Worm (Caenorhabditis elegans) whole organism, L2 larva: ENCODE measurements around the gene F42G2.7.

ENCODE experiments used
- C34F6.9 ChIP-seq: fragments of 150-350 bp; optimal IDR thresholded peaks from 2 replicates; lab custom pipeline; 2014; ENCODE audit warnings: missing biosample characterization, missing genetic modification characterization
- R02D3.7 ChIP-seq: fragments of 150-350 bp; optimal IDR thresholded peaks from 2 replicates; lab custom pipeline; 2014; ENCODE audit warnings: missing biosample characterization, missing genetic modification characterization
- Y55F3AM.14 ChIP-seq: fragments of 200-800 bp; sonication (Bioruptor generic); optimal IDR thresholded peaks from 2 replicates; lab custom pipeline; 2018; ENCODE audit warnings: mild to moderate bottlenecking, missing genetic modification characterization, missing compliant biosample characterization
- alr-1 ChIP-seq: fragments of 150-350 bp; optimal IDR thresholded peaks from 2 replicates; lab custom pipeline; 2014; ENCODE audit warnings: missing biosample characterization, missing genetic modification characterization
- blmp-1 ChIP-seq: sonication (generic microtip); optimal IDR thresholded peaks from 2 replicates; lab custom pipeline; 2017; ENCODE audit warnings: missing genetic modification characterization, mild to moderate bottlenecking, missing compliant biosample characterization, antibody characterized with exemption, moderate library complexity; ENCODE audit not compliant: insufficient read depth
- ceh-16 ChIP-seq: fragments of 150-350 bp; optimal IDR thresholded peaks from 2 replicates; lab custom pipeline; 2014; ENCODE audit warnings: missing biosample characterization, missing genetic modification characterization
- ceh-82 ChIP-seq: fragments of 150-350 bp; optimal IDR thresholded peaks from 2 replicates; lab custom pipeline; 2014; ENCODE audit warnings: missing biosample characterization, missing genetic modification characterization
- crh-2 ChIP-seq: sonication (generic microtip); optimal IDR thresholded peaks from 2 replicates; lab custom pipeline; 2017; ENCODE audit warnings: missing biosample characterization, missing genetic modification characterization
- dmd-4 ChIP-seq: sonication (generic microtip); optimal IDR thresholded peaks from 2 replicates; lab custom pipeline; 2017; ENCODE audit warnings: missing biosample characterization, missing genetic modification characterization
- elt-3 ChIP-seq: sonication (generic microtip); optimal IDR thresholded peaks from 2 replicates; lab custom pipeline; 2017; ENCODE audit warnings: missing biosample characterization, missing genetic modification characterization
- fos-1 ChIP-seq: fragments of 150-350 bp; optimal IDR thresholded peaks from 2 replicates; lab custom pipeline; 2014; ENCODE audit warnings: missing biosample characterization, missing genetic modification characterization
- gmeb-1 ChIP-seq: fragments of 150-350 bp; optimal IDR thresholded peaks from 2 replicates; lab custom pipeline; 2014; ENCODE audit warnings: missing biosample characterization, missing genetic modification characterization
- lin-39 ChIP-seq: fragments of 150-350 bp; optimal IDR thresholded peaks from 2 replicates; lab custom pipeline; 2014; ENCODE audit warnings: missing biosample characterization, missing genetic modification reagents, missing genetic modification characterization
- lsy-2 ChIP-seq, 2 experiments: fragments of 150-350 bp in 1 of 2; sonication (generic microtip) in 1 of 2; optimal IDR thresholded peaks; 2 replicates each; lab custom pipeline; 2014 to 2017; ENCODE audit warnings: missing biosample characterization in 2 of 2, missing genetic modification characterization in 2 of 2
- mab-5 ChIP-seq: fragments of 150-350 bp; optimal IDR thresholded peaks from 2 replicates; lab custom pipeline; 2014; ENCODE audit warnings: missing biosample characterization, missing genetic modification characterization
- mdl-1 ChIP-seq, 2 experiments: fragments of 150-350 bp in 1 of 2; sonication (generic microtip) in 1 of 2; optimal IDR thresholded peaks; 2 replicates each; lab custom pipeline; 2017; ENCODE audit warnings: missing biosample characterization in 2 of 2, missing genetic modification characterization in 2 of 2
- nhr-10 ChIP-seq: sonication (generic microtip); optimal IDR thresholded peaks from 2 replicates; lab custom pipeline; 2017; ENCODE audit warnings: missing biosample characterization, missing genetic modification characterization
- nhr-12 ChIP-seq: fragments of 150-350 bp; optimal IDR thresholded peaks from 2 replicates; lab custom pipeline; 2014; ENCODE audit warnings: missing biosample characterization, missing genetic modification characterization
- nhr-129 ChIP-seq: fragments of 150-350 bp; optimal IDR thresholded peaks from 2 replicates; lab custom pipeline; 2014; ENCODE audit warnings: missing biosample characterization, missing genetic modification characterization
- nhr-21 ChIP-seq: fragments of 150-350 bp; optimal IDR thresholded peaks from 2 replicates; lab custom pipeline; 2014; ENCODE audit warnings: missing biosample characterization, missing genetic modification characterization
- nhr-23 ChIP-seq: fragments of 150-350 bp; optimal IDR thresholded peaks from 2 replicates; lab custom pipeline; 2014; ENCODE audit warnings: missing biosample characterization, missing genetic modification reagents, missing genetic modification characterization
- nhr-237 ChIP-seq: fragments of 150-350 bp; optimal IDR thresholded peaks from 2 replicates; lab custom pipeline; 2014; ENCODE audit warnings: missing biosample characterization, missing genetic modification characterization
- nhr-25 ChIP-seq: fragments of 150-350 bp; sonication (generic microtip); optimal IDR thresholded peaks from 3 replicates; lab custom pipeline; 2014; ENCODE audit warnings: missing biosample characterization, missing genetic modification characterization
- nhr-6 ChIP-seq: fragments of 150-350 bp; optimal IDR thresholded peaks from 2 replicates; lab custom pipeline; 2014; ENCODE audit warnings: missing biosample characterization, missing genetic modification characterization
- nhr-77 ChIP-seq: fragments of 150-350 bp; optimal IDR thresholded peaks from 2 replicates; lab custom pipeline; 2014; ENCODE audit warnings: missing biosample characterization, missing genetic modification characterization
- peb-1 ChIP-seq: fragments of 150-350 bp; optimal IDR thresholded peaks from 2 replicates; lab custom pipeline; 2014; ENCODE audit warnings: missing biosample characterization, missing genetic modification characterization
- sem-4 ChIP-seq: fragments of 150-350 bp; optimal IDR thresholded peaks from 2 replicates; lab custom pipeline; 2014; ENCODE audit warnings: missing biosample characterization, missing genetic modification reagents, missing genetic modification characterization
- skn-1 ChIP-seq: sonication (generic microtip); optimal IDR thresholded peaks from 2 replicates; lab custom pipeline; 2017; ENCODE audit warnings: missing biosample characterization, missing genetic modification characterization
- sma-9 ChIP-seq, 2 experiments: fragments of 150-350 bp in 1 of 2; sonication (generic microtip) in 1 of 2; optimal IDR thresholded peaks; 2 replicates each; lab custom pipeline; 2014 to 2016; ENCODE audit warnings: missing genetic modification characterization in 2 of 2, mild to moderate bottlenecking in 1 of 2, missing biosample characterization in 1 of 2, missing compliant biosample characterization in 1 of 2, missing genetic modification reagents in 1 of 2, moderate library complexity in 1 of 2
- snpc-4 ChIP-seq: fragments of 150-350 bp; optimal IDR thresholded peaks from 2 replicates; lab custom pipeline; 2014; ENCODE audit warnings: missing biosample characterization, missing genetic modification characterization
- unc-62 ChIP-seq: fragments of 150-350 bp; optimal IDR thresholded peaks from 2 replicates; lab custom pipeline; 2014; ENCODE audit warnings: missing biosample characterization, missing genetic modification reagents, missing genetic modification characterization
- ztf-1 ChIP-seq: fragments of 200-800 bp; sonication (Bioruptor generic); conservative IDR thresholded peaks from 2 replicates; pipeline ENCODE4 v1.3.6; 2022; ENCODE audit warnings: missing genetic modification characterization, missing compliant biosample characterization
- ztf-11 ChIP-seq: sonication (generic microtip); optimal IDR thresholded peaks from 2 replicates; lab custom pipeline; 2017; ENCODE audit warnings: missing biosample characterization, missing genetic modification characterization

Gene F42G2.7

ce11 chrII:2399810-2400209 lies 18.1 kb upstream of the F42G2.7 start:
- TF ChIP-seq alr-1 (tag; lab: Kevin White, UChicago) (no peak), nhr-23 (tag; lab: Kevin White, UChicago) (no peak), nhr-21 (peak; percentile 77), nhr-237 (no peak), nhr-25 (tag; lab: Kevin White, UChicago) (no peak), blmp-1 (no peak)

DNA sequence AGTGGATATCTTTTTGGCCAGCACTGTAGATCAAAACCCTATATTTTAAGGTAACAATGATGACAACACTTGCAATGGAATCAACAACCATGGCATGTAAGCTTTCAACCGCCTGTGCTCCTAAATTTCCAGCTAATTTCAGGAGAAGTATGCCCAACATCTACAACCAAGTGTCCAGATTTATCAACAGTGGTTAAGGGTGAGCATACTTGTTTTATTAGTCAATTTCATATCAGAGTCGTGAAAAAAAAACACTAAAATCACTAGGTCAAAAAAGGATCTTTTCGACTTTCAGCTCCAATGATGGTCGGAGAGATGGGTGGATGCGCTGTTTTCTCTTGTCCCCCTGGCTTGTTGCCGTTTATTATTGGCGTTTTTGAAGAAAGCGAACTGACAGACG lies 14.0 kb upstream of the F42G2.7 start, which contains the start of gene F16G10.1:
Gene F16G10.1 (plus strand): TSS at position 301 of the 400 bp plus-strand sequence.
- no peak for TF ChIP-seq sma-9 (GFP tag; optimal IDR thresholded peaks at IDR 0.05; lab: Kevin White, UChicago)
- no peak for TF ChIP-seq sma-9 (tag; optimal IDR thresholded peaks at IDR 0.05; lab: Kevin White, UChicago)
- TF ChIP-seq elt-3, result no peak
- no peak for TF ChIP-seq nhr-6 (tag; lab: Kevin White, UChicago)
- no peak for TF ChIP-seq peb-1 (tag; lab: Kevin White, UChicago)
- no peak for TF ChIP-seq alr-1 (tag; lab: Kevin White, UChicago)
- TF ChIP-seq blmp-1, result no peak
- TF ChIP-seq Y55F3AM.14, result no peak
- TF ChIP-seq ceh-82, result no peak
- TF ChIP-seq ztf-11 (tag; lab: Kevin White, UChicago), result no peak
- TF ChIP-seq lsy-2 (tag; optimal IDR thresholded peaks at IDR 0.05; lab: Kevin White, UChicago), result no peak
- TF ChIP-seq fos-1, result no peak
- TF ChIP-seq nhr-10 (tag; lab: Kevin White, UChicago), result no peak
- no peak for TF ChIP-seq dmd-4 (tag; lab: Kevin White, UChicago)
- no peak for TF ChIP-seq sem-4 (tag; lab: Kevin White, UChicago)
- no peak for TF ChIP-seq R02D3.7 (tag; lab: Kevin White, UChicago)
- TF ChIP-seq nhr-21, result no peak
- TF ChIP-seq crh-2 (tag; lab: Kevin White, UChicago), result no peak
- TF ChIP-seq nhr-129 (tag; lab: Kevin White, UChicago), result no peak
- TF ChIP-seq nhr-12 (tag; lab: Kevin White, UChicago), result no peak

DNA sequence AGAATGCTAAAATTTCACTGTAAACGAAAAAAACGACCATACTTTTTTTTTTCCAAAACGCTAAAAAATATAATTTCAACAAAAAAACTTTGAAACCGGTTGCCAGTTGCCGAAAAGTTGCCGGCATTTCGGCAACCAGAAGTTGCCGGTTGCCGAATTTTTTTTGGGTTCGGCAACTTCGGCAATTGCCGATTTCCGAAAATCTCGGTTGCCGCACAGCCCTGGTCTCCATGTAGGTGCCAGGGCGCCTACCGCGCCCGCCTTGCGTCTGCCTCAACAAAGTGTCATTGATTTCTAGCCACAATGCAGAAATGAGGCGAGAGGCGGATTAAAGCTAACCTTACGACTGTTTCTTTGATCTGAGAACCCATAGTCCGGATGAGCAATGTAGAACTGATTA lies 6.9 kb upstream of the F42G2.7 start:
- no peak for TF ChIP-seq ztf-1 (GFP tag; lab: Robert Waterston, UW)
- TF ChIP-seq skn-1 (tag; lab: Kevin White, UChicago), result no peak
- no peak for TF ChIP-seq snpc-4 (tag; lab: Kevin White, UChicago)

ce11 chrII:2411555-2411954 lies 6.4 kb upstream of the F42G2.7 start:
- no peak for TF ChIP-seq R02D3.7 (tag; lab: Kevin White, UChicago)
- no peak for TF ChIP-seq nhr-237
- TF ChIP-seq dmd-4 (tag; lab: Kevin White, UChicago), result no peak
- TF ChIP-seq elt-3, result no peak
- TF ChIP-seq gmeb-1 (tag; lab: Kevin White, UChicago), result no peak
- TF ChIP-seq unc-62, result no peak
- no peak for TF ChIP-seq nhr-129 (tag; lab: Kevin White, UChicago)
- no peak for TF ChIP-seq C34F6.9 (tag; lab: Kevin White, UChicago)
- TF ChIP-seq ceh-16 (tag; lab: Kevin White, UChicago), result no peak
- TF ChIP-seq mab-5 (tag; lab: Kevin White, UChicago), result no peak
- no peak for TF ChIP-seq mdl-1 (tag; optimal IDR thresholded peaks at IDR 0.05; lab: Kevin White, UChicago)
- no peak for TF ChIP-seq nhr-25 (tag; lab: Kevin White, UChicago)
- no peak for TF ChIP-seq alr-1 (tag; lab: Kevin White, UChicago)
- no peak for TF ChIP-seq sem-4 (tag; lab: Kevin White, UChicago)
- no peak for TF ChIP-seq ztf-1 (GFP tag; lab: Robert Waterston, UW)
- TF ChIP-seq lin-39 (tag; lab: Kevin White, UChicago), result no peak

- TF ChIP-seq mab-5 (tag; lab: Kevin White, UChicago) (no peak), ztf-11 (tag; lab: Kevin White, UChicago) (no peak), nhr-25 (tag; lab: Kevin White, UChicago) (no peak), crh-2 (tag; lab: Kevin White, UChicago) (no peak), fos-1 (no peak), unc-62 (no peak), nhr-129 (tag; lab: Kevin White, UChicago) (no peak), elt-3 (no peak), nhr-77 (tag; lab: Kevin White, UChicago) (no peak)
These were observed 5.3 kb upstream of the F42G2.7 start, which contains the start of gene fbxa-182 for ce11 chrII:2412649-2413048. fbxa-182 (minus strand) TSS chrII:2412749.
